Worm (Caenorhabditis elegans): ENCODE results near the gene ZK938.11.

The ZK938.11 gene

DNA sequence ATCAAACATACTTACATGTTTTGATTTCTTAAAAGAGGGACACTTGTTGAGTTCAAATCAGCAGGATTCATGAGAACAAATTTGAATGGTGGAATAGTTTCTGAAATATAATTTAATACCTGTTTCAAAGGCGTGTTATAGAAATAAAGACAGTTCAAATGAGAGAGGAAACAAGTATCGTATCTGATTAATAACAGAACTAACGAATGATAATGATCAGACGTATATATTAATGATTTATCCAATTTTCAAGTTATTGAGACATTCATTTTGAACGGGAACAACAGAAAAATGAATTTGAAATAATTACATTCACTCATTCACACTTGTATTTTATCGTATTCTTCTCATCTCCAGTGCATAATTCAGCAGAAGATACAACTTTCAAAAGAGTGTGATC, 15.4 kb upstream of the ZK938.11 start, which contains the start of gene chil-4:
chil-4 (minus strand) TSS at position 101 of the 400 bp plus-strand sequence.
- no peak for TF ChIP-seq rnt-1 (tag; optimal IDR thresholded peaks at IDR 0.05)
- no peak for TF ChIP-seq che-1 (tag; optimal IDR thresholded peaks at IDR 0.05)
- no peak for TF ChIP-seq sdc-2 (tag; optimal IDR thresholded peaks at IDR 0.05)
- no peak for TF ChIP-seq tbx-2 (tag; optimal IDR thresholded peaks at IDR 0.05)
- TF ChIP-seq pha-4 (tag; optimal IDR thresholded peaks at IDR 0.05), result no peak
- no peak for TF ChIP-seq fax-1 (tag; optimal IDR thresholded peaks at IDR 0.05)
- no peak for TF ChIP-seq pros-1 (tag; optimal IDR thresholded peaks at IDR 0.05)
- TF ChIP-seq ref-2 (tag; optimal IDR thresholded peaks at IDR 0.05), result no peak

DNA sequence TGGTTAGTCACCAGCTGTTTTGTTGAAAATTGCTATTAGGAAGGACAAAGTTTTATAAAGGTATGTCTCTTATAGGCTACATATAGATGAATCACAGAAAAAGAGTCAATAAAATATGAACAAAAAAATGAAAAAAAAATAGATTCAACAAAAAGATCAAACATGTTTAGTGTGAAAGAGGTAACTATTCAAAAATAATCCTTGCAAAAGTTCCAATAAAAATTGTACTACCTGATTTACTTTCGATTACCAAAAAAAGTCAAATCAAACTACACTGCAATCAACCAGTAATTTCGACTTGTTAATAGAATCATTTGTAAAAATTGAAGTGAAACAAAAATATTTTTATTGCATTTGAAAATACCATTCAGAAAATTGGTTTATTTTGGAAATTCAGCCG, 10.7 kb upstream of the ZK938.11 start, which contains the start of gene ZK938.10:
ZK938.10 (minus strand) TSS at position 101 of the 400 bp plus-strand sequence.
- TF ChIP-seq hlh-8 (tag; optimal IDR thresholded peaks at IDR 0.05), result no peak
- TF ChIP-seq ama-1 (optimal IDR thresholded peaks at IDR 0.05), result no peak
- no peak for TF ChIP-seq K02D7.2 (tag; optimal IDR thresholded peaks at IDR 0.05)
- TF ChIP-seq mec-3 (tag; optimal IDR thresholded peaks at IDR 0.05; ENCODE audit: borderline replicate concordance), result no peak
- TF ChIP-seq zip-5 (tag; optimal IDR thresholded peaks at IDR 0.05), result no peak
- no peak for TF ChIP-seq lin-11 (tag; optimal IDR thresholded peaks at IDR 0.05)
- no peak for TF ChIP-seq ceh-2 (tag; optimal IDR thresholded peaks at IDR 0.05)
- no peak for TF ChIP-seq C08G9.2 (tag; optimal IDR thresholded peaks at IDR 0.05)
- no peak for TF ChIP-seq elt-2 (tag; optimal IDR thresholded peaks at IDR 0.05)
- no peak for TF ChIP-seq ceh-9 (tag; optimal IDR thresholded peaks at IDR 0.05)
- TF ChIP-seq fkh-10 (GFP tag; optimal IDR thresholded peaks at IDR 0.05), result no peak

DNA sequence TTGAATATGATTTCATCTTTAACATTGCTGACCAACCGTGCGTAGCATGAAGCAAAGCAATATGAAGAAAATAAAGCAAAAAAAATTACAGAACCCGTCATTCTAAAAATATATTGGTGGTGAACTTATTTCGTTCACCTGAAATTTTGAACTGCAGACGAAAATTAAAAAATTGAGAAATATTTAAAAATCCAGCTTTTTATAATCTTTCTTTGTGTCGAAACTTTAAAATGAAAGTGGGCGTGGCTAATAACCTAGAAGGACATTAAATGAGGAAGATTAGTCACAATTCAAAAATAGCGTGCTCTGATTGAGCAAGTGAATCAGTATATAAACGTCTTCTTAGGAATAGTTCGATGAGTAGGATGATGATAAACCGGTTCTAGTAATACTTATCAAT, 9.3 kb upstream of the ZK938.11 start, which contains the start of gene old-2:
old-2 (minus strand) TSS at position 101 of the 400 bp plus-strand sequence.
- no peak for TF ChIP-seq pax-1 (tag; optimal IDR thresholded peaks at IDR 0.05)
- no peak for TF ChIP-seq ceh-34 (tag; optimal IDR thresholded peaks at IDR 0.05)
- no peak for TF ChIP-seq sox-2 (GFP tag; IDR thresholded peaks at IDR 0.05)
- no peak for TF ChIP-seq lin-11 (tag; optimal IDR thresholded peaks at IDR 0.05)
- no peak for TF ChIP-seq nfya-1 (tag; optimal IDR thresholded peaks at IDR 0.05)
- no peak for TF ChIP-seq hlh-13 (GFP tag; optimal IDR thresholded peaks at IDR 0.05)
- TF ChIP-seq che-1 (tag; optimal IDR thresholded peaks at IDR 0.05), result no peak
- no peak for TF ChIP-seq tbx-7 (tag; optimal IDR thresholded peaks at IDR 0.05)
- no peak for TF ChIP-seq npax-4 (tag; optimal IDR thresholded peaks at IDR 0.05)
- TF ChIP-seq hlh-30 (tag; optimal IDR thresholded peaks at IDR 0.05; ENCODE audit: insufficient read depth), result no peak
- TF ChIP-seq lim-6 (tag; optimal IDR thresholded peaks at IDR 0.05), result no peak
- TF ChIP-seq sdc-2 (tag; optimal IDR thresholded peaks at IDR 0.05), result no peak
- TF ChIP-seq ceh-6 (GFP tag; optimal IDR thresholded peaks at IDR 0.05), result no peak
- no peak for TF ChIP-seq elt-4 (tag; optimal IDR thresholded peaks at IDR 0.05)
- no peak for TF ChIP-seq ceh-31 (tag; optimal IDR thresholded peaks at IDR 0.05)
- TF ChIP-seq F13H6.1 (tag; optimal IDR thresholded peaks at IDR 0.05), result no peak
- no peak for TF ChIP-seq nhr-11 (tag; optimal IDR thresholded peaks at IDR 0.05)
- TF ChIP-seq tbx-2 (tag; optimal IDR thresholded peaks at IDR 0.05), result no peak
- no peak for TF ChIP-seq T23F11.4 (GFP tag; optimal IDR thresholded peaks at IDR 0.05)

DNA sequence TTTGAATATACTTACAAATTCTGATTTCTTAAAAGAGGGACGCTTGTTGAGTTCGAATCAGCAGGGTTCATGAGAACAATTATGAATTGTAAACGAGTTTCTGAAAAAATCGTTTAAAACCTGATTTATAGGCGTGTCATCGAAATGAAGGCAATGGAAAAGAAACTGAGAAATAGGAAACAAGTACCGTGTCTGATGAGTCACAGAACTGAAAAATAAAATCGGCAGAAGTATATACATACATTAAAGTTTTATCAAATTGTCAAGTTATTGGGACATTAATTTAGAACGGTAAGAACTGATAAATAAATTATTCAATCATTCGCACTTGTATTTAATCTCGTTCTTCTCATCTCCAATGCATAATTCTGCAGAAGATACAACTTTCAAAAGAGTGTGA, 5.0 kb upstream of the ZK938.11 start, which contains the start of gene chil-9:
chil-9 (minus strand) TSS at position 101 of the 400 bp plus-strand sequence.
- TF ChIP-seq npax-4 (tag; optimal IDR thresholded peaks at IDR 0.05), result no peak
- no peak for TF ChIP-seq ceh-6 (GFP tag; optimal IDR thresholded peaks at IDR 0.05)
- no peak for TF ChIP-seq sdc-2 (tag; optimal IDR thresholded peaks at IDR 0.05)
- TF ChIP-seq ceh-2 (tag; optimal IDR thresholded peaks at IDR 0.05), result no peak
- TF ChIP-seq pat-9 (tag; optimal IDR thresholded peaks at IDR 0.05), result no peak
- TF ChIP-seq hlh-8 (tag; optimal IDR thresholded peaks at IDR 0.05), result no peak

DNA sequence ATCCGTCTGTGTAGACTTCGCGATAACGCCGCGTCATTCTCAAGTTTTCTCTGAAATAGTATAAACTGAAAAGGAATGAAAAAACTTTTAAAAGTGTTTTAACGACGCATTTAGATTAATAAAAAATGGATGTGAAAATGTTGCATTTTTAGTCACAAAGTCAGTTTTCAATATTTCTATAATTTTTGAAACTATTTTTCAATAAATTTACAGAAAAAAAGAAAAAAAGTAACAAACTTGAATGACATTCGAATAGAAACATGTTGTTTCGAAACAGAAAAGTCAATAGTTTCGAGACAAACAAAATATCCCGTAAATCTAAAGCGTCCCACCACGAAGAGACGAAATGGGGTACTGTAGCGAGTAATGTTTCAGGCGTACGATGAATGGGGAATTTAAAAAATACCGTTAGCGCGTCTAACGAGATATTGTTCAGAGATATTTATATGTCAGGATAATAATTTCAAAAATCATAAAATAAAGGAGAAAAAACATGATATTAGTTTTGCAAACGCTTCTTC, 1.8 kb upstream of the ZK938.11 start, which contains the start of gene rnh-1.2:
rnh-1.2 (minus strand) TSS at position 51 of the 521 bp plus-strand sequence.
- no peak for TF ChIP-seq pax-1 (tag; optimal IDR thresholded peaks at IDR 0.05)
- TF ChIP-seq gmeb-2 (tag; optimal IDR thresholded peaks at IDR 0.05), result no peak

Measured in whole organism, late embryonic.